Worm (Caenorhabditis elegans): ENCODE measurements around the gene kin-36.
"Not testable (repeated sequence)": the region's sequence is repeated elsewhere in the genome, so short reads cannot be mapped to it uniquely, and the experiment has no call there.

The kin-36 gene

DNA sequence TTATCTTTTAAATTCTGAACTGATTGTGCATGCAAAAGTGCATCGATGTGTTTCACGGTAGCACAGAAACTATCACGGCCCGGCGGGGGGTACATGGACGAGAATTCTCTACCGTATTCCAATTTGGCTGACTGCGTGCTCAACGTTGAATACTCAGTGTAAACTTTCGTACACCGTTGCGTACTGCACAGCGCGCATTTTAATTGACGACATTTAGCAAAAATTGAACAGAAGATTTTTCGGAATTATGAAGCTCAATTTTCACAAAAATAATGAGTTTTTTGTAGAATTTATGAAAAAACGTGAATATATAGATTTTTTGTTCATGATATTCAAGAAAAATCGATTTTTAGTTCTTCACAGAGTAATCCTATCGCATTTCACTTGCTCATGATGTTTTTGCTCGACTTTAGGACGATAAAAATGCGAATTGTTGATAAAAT is 46.7 kb downstream of the kin-36 start (continued):
- TF ChIP-seq F49E8.2 (tag; optimal IDR thresholded peaks at IDR 0.05; ENCODE audit: borderline replicate concordance) (peak; percentile 49), pha-4 (GFP tag; IDR thresholded peaks at IDR 0.05) (peak; percentile 99), hif-1 (tag; optimal IDR thresholded peaks at IDR 0.05) (peak; percentile 68 to 78), tra-1 (GFP tag; IDR thresholded peaks at IDR 0.05) (peak; percentile 100), F44E2.7 (GFP tag; IDR thresholded peaks at IDR 0.05) (peak; percentile 92), ceh-44 (GFP tag; IDR thresholded peaks at IDR 0.05) (peak; percentile 99), pqm-1 (tag; optimal IDR thresholded peaks at IDR 0.05) (peak; percentile 7), egl-43 (GFP tag; IDR thresholded peaks at IDR 0.05) (peak; percentile 99), F26F4.8 (GFP tag; conservative IDR thresholded peaks at IDR 0.05) (0 out of 2 replicates have a peak, but pooled peaks have one; percentile 53), zip-2 (tag; optimal IDR thresholded peaks at IDR 0.05) (peak; percentile 27), lim-7 (GFP tag; IDR thresholded peaks at IDR 0.05) (peak; percentile 65; the same call in 1 of the 2 replicates), D1046.2 (GFP tag; IDR thresholded peaks at IDR 0.05) (peak; percentile 99), tag-97 (GFP tag; IDR thresholded peaks at IDR 0.05) (peak; percentile 99), T26A8.4 (GFP tag; IDR thresholded peaks at IDR 0.05) (peak; percentile 100), snpc-1.2 (GFP tag; IDR thresholded peaks at IDR 0.05) (peak; percentile 93), Y5F2A.4 (GFP tag; optimal IDR thresholded peaks at IDR 0.05) (peak; percentile 35), ZK337.2 (GFP tag; IDR thresholded peaks at IDR 0.05) (peak; percentile 100), nhr-42 (GFP tag; IDR thresholded peaks at IDR 0.05) (peak; percentile 100), hlh-11 (tag; optimal IDR thresholded peaks at IDR 0.05) (peak; percentile 86), nhr-48 (tag; optimal IDR thresholded peaks at IDR 0.05) (peak; percentile 84), zip-11 (GFP tag; IDR thresholded peaks at IDR 0.05) (0 out of 2 replicates have a peak, but pooled peaks have one; percentile 72), saeg-2 (GFP tag; IDR thresholded peaks at IDR 0.05) (peak; percentile 100), dmd-9 (GFP tag; IDR thresholded peaks at IDR 0.05) (peak; percentile 100), lin-29 (GFP tag; IDR thresholded peaks at IDR 0.05) (peak; percentile 100), nhr-77 (tag; optimal IDR thresholded peaks at IDR 0.05) (peak; percentile 59), daf-19 (GFP tag; conservative IDR thresholded peaks at IDR 0.05) (peak; percentile 99), lin-15B (tag; optimal IDR thresholded peaks at IDR 0.05) (peak; percentile 13), ctbp-1 (GFP tag; IDR thresholded peaks at IDR 0.05) (peak; percentile 99), hmg-1.1 (GFP tag; IDR thresholded peaks at IDR 0.05) (peak; percentile 100), madf-5 (GFP tag; IDR thresholded peaks at IDR 0.05) (peak; percentile 95 to 100), dmd-8 (GFP tag; IDR thresholded peaks at IDR 0.05) (peak; percentile 81), F37D6.2 (tag; optimal IDR thresholded peaks at IDR 0.05) (peak; percentile 91), spr-1 (tag; optimal IDR thresholded peaks at IDR 0.05) (peak; percentile 89), lin-1 (GFP tag; IDR thresholded peaks at IDR 0.05) (peak; percentile 98), nhr-11 (tag; optimal IDR thresholded peaks at IDR 0.05) (peak; percentile 30), unc-130 (GFP tag; optimal IDR thresholded peaks at IDR 0.05) (peak; percentile 1), arid-1 (GFP tag; conservative IDR thresholded peaks at IDR 0.05) (peak; percentile 98), mxl-3 (GFP tag; optimal IDR thresholded peaks at IDR 0.05) (peak; percentile 5), nhr-41 (GFP tag; IDR thresholded peaks at IDR 0.05) (peak; percentile 99), rbr-2 (tag; optimal IDR thresholded peaks at IDR 0.05) (peak; percentile 96), vab-7 (GFP tag; IDR thresholded peaks at IDR 0.05) (peak; percentile 100)
- TF ChIP-seq pha-4 (tag; optimal IDR thresholded peaks at IDR 0.05): not testable (repeated sequence)

DNA sequence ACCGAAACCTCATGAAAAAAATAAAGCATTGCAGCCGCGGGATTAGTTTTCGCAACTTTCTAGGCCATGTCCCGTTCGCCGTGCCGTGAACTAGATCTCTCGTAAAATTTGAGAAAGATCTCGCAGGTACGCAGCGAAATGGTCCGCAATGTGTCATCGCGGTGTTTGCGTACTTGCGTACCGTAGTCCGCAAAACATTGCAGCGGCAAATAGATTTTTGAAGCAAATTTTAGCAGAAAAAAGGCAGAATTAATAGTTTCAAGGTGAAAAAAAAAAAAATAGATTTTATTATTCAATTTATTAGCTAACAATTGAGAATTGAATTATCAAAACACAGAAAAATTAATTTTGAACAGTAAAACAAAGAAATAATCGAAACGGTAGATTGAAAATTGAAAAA is 49.1 kb downstream of the kin-36 start:
- TF ChIP-seq php-3 (GFP tag; IDR thresholded peaks at IDR 0.05): peak; percentile 100
- peak; percentile 1 for TF ChIP-seq sdz-12 (GFP tag; optimal IDR thresholded peaks at IDR 0.05)
- peak; percentile 99 for TF ChIP-seq ctbp-1 (GFP tag; IDR thresholded peaks at IDR 0.05)
- TF ChIP-seq nhr-41 (GFP tag; IDR thresholded peaks at IDR 0.05): peak; percentile 95
- peak; percentile 70 for TF ChIP-seq spr-3 (GFP tag; optimal IDR thresholded peaks at IDR 0.05)
- peak; percentile 93 for TF ChIP-seq snpc-1.2 (GFP tag; IDR thresholded peaks at IDR 0.05)
- TF ChIP-seq zfp-2 (tag; optimal IDR thresholded peaks at IDR 0.05): peak; percentile 90
- peak; percentile 41 for TF ChIP-seq nhr-28 (tag; optimal IDR thresholded peaks at IDR 0.05)
- TF ChIP-seq Y48G9A.11 (GFP tag; IDR thresholded peaks at IDR 0.05): peak; percentile 96
- TF ChIP-seq ZK337.2 (GFP tag; IDR thresholded peaks at IDR 0.05): peak; percentile 100
- peak in 1 of 2 experiments; percentile 84 for TF ChIP-seq hif-1 (tag; optimal IDR thresholded peaks at IDR 0.05)
- TF ChIP-seq mxl-2 (GFP tag; conservative IDR thresholded peaks at IDR 0.05): peak; percentile 95
- TF ChIP-seq ceh-44 (GFP tag; IDR thresholded peaks at IDR 0.05): peak; percentile 99
- peak; percentile 99 for TF ChIP-seq hmg-1.1 (GFP tag; IDR thresholded peaks at IDR 0.05)
- peak; percentile 94 for TF ChIP-seq F37D6.2 (tag; optimal IDR thresholded peaks at IDR 0.05)
- peak; percentile 100 for TF ChIP-seq madf-9 (GFP tag; conservative IDR thresholded peaks at IDR 0.05)
- peak; percentile 99 for TF ChIP-seq Y75B8A.6 (GFP tag; IDR thresholded peaks at IDR 0.05)
- TF ChIP-seq T26A8.4 (GFP tag; IDR thresholded peaks at IDR 0.05): peak; percentile 99
